Worm (Caenorhabditis elegans) whole organism, L2 larva: Measurements from ENCODE around the gene ZK105.5.
A peak's percentile ranks its signal among the peaks of the same experiment; 100 is the strongest.

Experiments
- C34F6.9 ChIP-seq: fragments of 150-350 bp; optimal IDR thresholded peaks from 2 replicates; lab custom pipeline; 2014; ENCODE audit warnings: missing biosample characterization, missing genetic modification characterization
- F13H6.1 ChIP-seq: sonication (generic microtip); optimal IDR thresholded peaks from 2 replicates; lab custom pipeline; 2016; ENCODE audit warnings: missing genetic modification characterization, missing compliant biosample characterization
- R02D3.7 ChIP-seq: fragments of 150-350 bp; optimal IDR thresholded peaks from 2 replicates; lab custom pipeline; 2014; ENCODE audit warnings: missing biosample characterization, missing genetic modification characterization
- Y55F3AM.14 ChIP-seq: fragments of 200-800 bp; sonication (Bioruptor generic); optimal IDR thresholded peaks from 2 replicates; lab custom pipeline; 2018; ENCODE audit warnings: mild to moderate bottlenecking, missing genetic modification characterization, missing compliant biosample characterization
- ZK546.5 ChIP-seq: sonication (generic microtip); optimal IDR thresholded peaks from 2 replicates; lab custom pipeline; 2017; ENCODE audit warnings: missing biosample characterization, missing genetic modification characterization
- alr-1 ChIP-seq: fragments of 150-350 bp; optimal IDR thresholded peaks from 2 replicates; lab custom pipeline; 2014; ENCODE audit warnings: missing biosample characterization, missing genetic modification characterization
- aly-2 ChIP-seq: fragments of 150-350 bp; optimal IDR thresholded peaks from 2 replicates; lab custom pipeline; 2014; ENCODE audit warnings: missing biosample characterization, missing genetic modification characterization
- ama-1 ChIP-seq: fragments of 150-350 bp; optimal IDR thresholded peaks from 2 replicates; lab custom pipeline; 2018; ENCODE audit warnings: inconsistent platforms
- blmp-1 ChIP-seq: sonication (generic microtip); optimal IDR thresholded peaks from 2 replicates; lab custom pipeline; 2017; ENCODE audit warnings: missing genetic modification characterization, mild to moderate bottlenecking, missing compliant biosample characterization, antibody characterized with exemption, moderate library complexity; ENCODE audit not compliant: insufficient read depth
- ceh-16 ChIP-seq: fragments of 150-350 bp; optimal IDR thresholded peaks from 2 replicates; lab custom pipeline; 2014; ENCODE audit warnings: missing biosample characterization, missing genetic modification characterization
- ceh-82 ChIP-seq: fragments of 150-350 bp; optimal IDR thresholded peaks from 2 replicates; lab custom pipeline; 2014; ENCODE audit warnings: missing biosample characterization, missing genetic modification characterization
- crh-2 ChIP-seq: sonication (generic microtip); optimal IDR thresholded peaks from 2 replicates; lab custom pipeline; 2017; ENCODE audit warnings: missing biosample characterization, missing genetic modification characterization
- dmd-4 ChIP-seq: sonication (generic microtip); optimal IDR thresholded peaks from 2 replicates; lab custom pipeline; 2017; ENCODE audit warnings: missing biosample characterization, missing genetic modification characterization
- egl-27 ChIP-seq: sonication (generic microtip); optimal IDR thresholded peaks from 3 replicates; lab custom pipeline; 2017; ENCODE audit warnings: missing biosample characterization, missing genetic modification reagents, missing genetic modification characterization
- elt-1 ChIP-seq: fragments of 150-350 bp; optimal IDR thresholded peaks from 2 replicates; lab custom pipeline; 2014; ENCODE audit warnings: missing biosample characterization, missing genetic modification characterization
- elt-3 ChIP-seq: sonication (generic microtip); optimal IDR thresholded peaks from 2 replicates; lab custom pipeline; 2017; ENCODE audit warnings: missing biosample characterization, missing genetic modification characterization
- fos-1 ChIP-seq: fragments of 150-350 bp; optimal IDR thresholded peaks from 2 replicates; lab custom pipeline; 2014; ENCODE audit warnings: missing biosample characterization, missing genetic modification characterization
- gmeb-1 ChIP-seq: fragments of 150-350 bp; optimal IDR thresholded peaks from 2 replicates; lab custom pipeline; 2014; ENCODE audit warnings: missing biosample characterization, missing genetic modification characterization
- lin-11 ChIP-seq: fragments of 150-350 bp; sonication (generic microtip); optimal IDR thresholded peaks from 2 replicates; lab custom pipeline; 2014; ENCODE audit warnings: missing biosample characterization, missing genetic modification characterization, inconsistent platforms, mixed read lengths
- lin-13 ChIP-seq: fragments of 150-350 bp; optimal IDR thresholded peaks from 2 replicates; lab custom pipeline; 2014; ENCODE audit warnings: missing biosample characterization, missing genetic modification reagents, missing genetic modification characterization
- lin-39 ChIP-seq: fragments of 150-350 bp; optimal IDR thresholded peaks from 2 replicates; lab custom pipeline; 2014; ENCODE audit warnings: missing biosample characterization, missing genetic modification reagents, missing genetic modification characterization
- lsy-2 ChIP-seq, 2 experiments: fragments of 150-350 bp in 1 of 2; sonication (generic microtip) in 1 of 2; optimal IDR thresholded peaks; 2 replicates each; lab custom pipeline; 2014 to 2017; ENCODE audit warnings: missing biosample characterization in 2 of 2, missing genetic modification characterization in 2 of 2
- mab-5 ChIP-seq: fragments of 150-350 bp; optimal IDR thresholded peaks from 2 replicates; lab custom pipeline; 2014; ENCODE audit warnings: missing biosample characterization, missing genetic modification characterization
- mbf-1 ChIP-seq: sonication (generic microtip); optimal IDR thresholded peaks from 2 replicates; lab custom pipeline; 2017; ENCODE audit warnings: missing biosample characterization, missing genetic modification characterization
- mdl-1 ChIP-seq, 2 experiments: fragments of 150-350 bp in 1 of 2; sonication (generic microtip) in 1 of 2; optimal IDR thresholded peaks; 2 replicates each; lab custom pipeline; 2017; ENCODE audit warnings: missing biosample characterization in 2 of 2, missing genetic modification characterization in 2 of 2
- nhr-10 ChIP-seq: sonication (generic microtip); optimal IDR thresholded peaks from 2 replicates; lab custom pipeline; 2017; ENCODE audit warnings: missing biosample characterization, missing genetic modification characterization
- nhr-11 ChIP-seq: fragments of 150-350 bp; optimal IDR thresholded peaks from 2 replicates; lab custom pipeline; 2014; ENCODE audit warnings: missing biosample characterization, missing genetic modification characterization
- nhr-12 ChIP-seq: fragments of 150-350 bp; optimal IDR thresholded peaks from 2 replicates; lab custom pipeline; 2014; ENCODE audit warnings: missing biosample characterization, missing genetic modification characterization
- nhr-129 ChIP-seq: fragments of 150-350 bp; optimal IDR thresholded peaks from 2 replicates; lab custom pipeline; 2014; ENCODE audit warnings: missing biosample characterization, missing genetic modification characterization
- nhr-21 ChIP-seq: fragments of 150-350 bp; optimal IDR thresholded peaks from 2 replicates; lab custom pipeline; 2014; ENCODE audit warnings: missing biosample characterization, missing genetic modification characterization
- nhr-23 ChIP-seq: fragments of 150-350 bp; optimal IDR thresholded peaks from 2 replicates; lab custom pipeline; 2014; ENCODE audit warnings: missing biosample characterization, missing genetic modification reagents, missing genetic modification characterization
- nhr-237 ChIP-seq: fragments of 150-350 bp; optimal IDR thresholded peaks from 2 replicates; lab custom pipeline; 2014; ENCODE audit warnings: missing biosample characterization, missing genetic modification characterization
- nhr-25 ChIP-seq: fragments of 150-350 bp; sonication (generic microtip); optimal IDR thresholded peaks from 3 replicates; lab custom pipeline; 2014; ENCODE audit warnings: missing biosample characterization, missing genetic modification characterization
- nhr-6 ChIP-seq: fragments of 150-350 bp; optimal IDR thresholded peaks from 2 replicates; lab custom pipeline; 2014; ENCODE audit warnings: missing biosample characterization, missing genetic modification characterization
- nhr-77 ChIP-seq: fragments of 150-350 bp; optimal IDR thresholded peaks from 2 replicates; lab custom pipeline; 2014; ENCODE audit warnings: missing biosample characterization, missing genetic modification characterization
- peb-1 ChIP-seq: fragments of 150-350 bp; optimal IDR thresholded peaks from 2 replicates; lab custom pipeline; 2014; ENCODE audit warnings: missing biosample characterization, missing genetic modification characterization
- sem-4 ChIP-seq: fragments of 150-350 bp; optimal IDR thresholded peaks from 2 replicates; lab custom pipeline; 2014; ENCODE audit warnings: missing biosample characterization, missing genetic modification reagents, missing genetic modification characterization
- skn-1 ChIP-seq: sonication (generic microtip); optimal IDR thresholded peaks from 2 replicates; lab custom pipeline; 2017; ENCODE audit warnings: missing biosample characterization, missing genetic modification characterization
- sma-3 ChIP-seq: sonication (generic microtip); optimal IDR thresholded peaks from 2 replicates; lab custom pipeline; 2016; ENCODE audit warnings: missing genetic modification reagents, missing genetic modification characterization, missing compliant biosample characterization
- sma-9 ChIP-seq, 2 experiments: fragments of 150-350 bp in 1 of 2; sonication (generic microtip) in 1 of 2; optimal IDR thresholded peaks; 2 replicates each; lab custom pipeline; 2014 to 2016; ENCODE audit warnings: missing genetic modification characterization in 2 of 2, mild to moderate bottlenecking in 1 of 2, missing biosample characterization in 1 of 2, missing compliant biosample characterization in 1 of 2, missing genetic modification reagents in 1 of 2, moderate library complexity in 1 of 2
- snpc-4 ChIP-seq: fragments of 150-350 bp; optimal IDR thresholded peaks from 2 replicates; lab custom pipeline; 2014; ENCODE audit warnings: missing biosample characterization, missing genetic modification characterization
- unc-39 ChIP-seq: fragments of 150-350 bp; optimal IDR thresholded peaks from 2 replicates; lab custom pipeline; 2014; ENCODE audit warnings: missing biosample characterization, missing genetic modification characterization
- unc-55 ChIP-seq: fragments of 150-350 bp; sonication (generic microtip); optimal IDR thresholded peaks from 3 replicates; lab custom pipeline; 2014; ENCODE audit warnings: missing biosample characterization, missing genetic modification reagents, missing genetic modification characterization
- unc-62 ChIP-seq: fragments of 150-350 bp; optimal IDR thresholded peaks from 2 replicates; lab custom pipeline; 2014; ENCODE audit warnings: missing biosample characterization, missing genetic modification reagents, missing genetic modification characterization
- zag-1 ChIP-seq: fragments of 150-350 bp; optimal IDR thresholded peaks from 2 replicates; lab custom pipeline; 2014; ENCODE audit warnings: missing biosample characterization, missing genetic modification characterization
- ztf-1 ChIP-seq: fragments of 200-800 bp; sonication (Bioruptor generic); conservative IDR thresholded peaks from 2 replicates; pipeline ENCODE4 v1.3.6; 2022; ENCODE audit warnings: missing genetic modification characterization, missing compliant biosample characterization
- ztf-11 ChIP-seq: sonication (generic microtip); optimal IDR thresholded peaks from 2 replicates; lab custom pipeline; 2017; ENCODE audit warnings: missing biosample characterization, missing genetic modification characterization
- ztf-4 ChIP-seq: fragments of 150-350 bp; optimal IDR thresholded peaks from 2 replicates; lab custom pipeline; 2014; ENCODE audit warnings: missing biosample characterization, missing genetic modification characterization

Gene ZK105.5

DNA sequence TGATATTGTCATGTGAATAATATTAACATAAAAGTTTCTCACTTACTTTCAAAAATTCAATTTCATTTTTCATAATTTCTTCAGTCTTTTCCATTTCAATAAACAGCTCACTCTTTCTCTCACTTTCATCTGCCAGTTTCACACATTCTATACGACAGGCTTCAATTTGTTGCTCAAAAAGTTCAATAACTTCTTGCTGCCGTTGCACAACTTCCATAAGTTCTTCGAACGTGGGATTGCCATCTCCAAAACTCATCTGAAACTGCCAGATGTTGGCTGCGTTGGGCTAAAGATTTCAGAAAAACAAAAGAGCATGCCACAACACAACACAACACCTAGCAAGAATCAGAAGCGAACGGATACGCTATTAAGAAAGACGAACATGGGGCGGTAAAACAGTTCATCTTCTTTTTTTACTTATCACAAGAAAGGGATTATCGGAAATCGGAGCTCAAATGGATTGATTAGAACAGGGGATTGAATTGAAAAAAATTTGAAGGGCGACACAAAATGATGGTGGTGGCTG lies 15.8 kb upstream of the ZK105.5 start:
- TF ChIP-seq lin-13 (peak; percentile 20), ceh-16 (peak; percentile 4), nhr-25 (tag; lab: Kevin White, UChicago) (no peak)

DNA sequence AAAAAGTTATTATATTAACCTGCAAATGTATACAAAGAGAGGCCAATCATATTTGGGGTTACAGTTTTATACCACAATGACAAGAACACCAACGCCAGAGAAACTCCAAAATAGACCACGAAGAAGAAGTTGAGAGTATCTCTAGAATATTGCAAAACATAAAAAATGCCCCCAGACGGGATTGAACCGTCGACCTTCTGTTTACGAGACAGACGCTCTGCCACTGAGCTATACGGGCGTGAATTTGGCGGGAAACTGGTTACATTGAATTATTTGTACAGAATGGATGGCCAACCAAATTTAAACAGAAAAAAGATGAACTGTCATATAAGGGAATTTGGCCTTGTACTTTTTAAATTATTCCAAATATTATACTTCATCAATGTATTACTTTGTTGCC lies 13.0 kb upstream of the ZK105.5 start:
- TF ChIP-seq elt-3 (tag; lab: Kevin White, UChicago) (no peak), ZK546.5 (tag; lab: Kevin White, UChicago) (no peak), sem-4 (tag; lab: Kevin White, UChicago) (peak; percentile 19), mab-5 (no peak), Y55F3AM.14 (GFP tag; lab: Kevin White, UChicago) (peak; percentile 57), sma-3 (peak; percentile 57), lin-13 (peak; percentile 44), alr-1 (tag; lab: Kevin White, UChicago) (no peak), ceh-16 (no peak), nhr-237 (tag; lab: Kevin White, UChicago) (no peak), nhr-23 (tag; lab: Kevin White, UChicago) (no peak), nhr-10 (no peak), gmeb-1 (tag; lab: Kevin White, UChicago) (peak; percentile 42), mdl-1 (tag; optimal IDR thresholded peaks at IDR 0.05; lab: Kevin White, UChicago) (no peak), dmd-4 (tag; lab: Kevin White, UChicago) (no peak), ceh-82 (no peak), R02D3.7 (tag; lab: Kevin White, UChicago) (no peak), mbf-1 (no peak), nhr-6 (tag; lab: Kevin White, UChicago) (peak; percentile 20), nhr-12 (tag; lab: Kevin White, UChicago) (no peak), nhr-129 (tag; lab: Kevin White, UChicago) (peak; percentile 67), ama-1 (lab: Kevin White, UChicago) (peak; percentile 61), peb-1 (no peak), snpc-4 (tag; lab: Kevin White, UChicago) (no peak), unc-62 (GFP tag; lab: Kevin White, UChicago) (no peak), nhr-11 (tag; lab: Kevin White, UChicago) (no peak), aly-2 (tag; lab: Kevin White, UChicago) (no peak), zag-1 (tag; lab: Kevin White, UChicago) (no peak), lin-39 (tag; lab: Kevin White, UChicago) (no peak), ztf-1 (GFP tag; lab: Robert Waterston, UW) (no peak), C34F6.9 (tag; lab: Kevin White, UChicago) (peak; percentile 15), nhr-25 (tag; lab: Kevin White, UChicago) (peak; percentile 46), nhr-21 (tag; lab: Kevin White, UChicago) (peak; percentile 49), sma-9 (GFP tag; optimal IDR thresholded peaks at IDR 0.05; lab: Kevin White, UChicago) (peak; percentile 42), sma-9 (tag; optimal IDR thresholded peaks at IDR 0.05; lab: Kevin White, UChicago) (no peak), unc-39 (tag; lab: Kevin White, UChicago) (no peak), blmp-1 (tag; lab: Kevin White, UChicago) (no peak), ztf-11 (tag; lab: Kevin White, UChicago) (no peak), skn-1 (tag; lab: Kevin White, UChicago) (no peak), lsy-2 (tag; optimal IDR thresholded peaks at IDR 0.05; lab: Kevin White, UChicago) (peak in 1 of 2 experiments; percentile 52), ztf-4 (tag; lab: Kevin White, UChicago) (peak; percentile 63), F13H6.1 (tag; lab: Kevin White, UChicago) (peak; percentile 68), crh-2 (tag; lab: Kevin White, UChicago) (peak; percentile 68), unc-55 (peak; percentile 24), egl-27 (no peak), nhr-77 (tag; lab: Kevin White, UChicago) (no peak), fos-1 (tag; lab: Kevin White, UChicago) (peak; percentile 63), elt-1 (tag; lab: Kevin White, UChicago) (no peak), lin-11 (no peak)
- TF ChIP-seq, all 48 proteins: peak for 18
